Worm (Caenorhabditis elegans) whole organism, L2 larva: ENCODE measurements around the gene clec-164.

ENCODE experiments used
- dmd-4 ChIP-seq: sonication (generic microtip); optimal IDR thresholded peaks from 2 replicates; lab custom pipeline; 2017; ENCODE audit warnings: missing biosample characterization, missing genetic modification characterization
- lin-11 ChIP-seq: fragments of 150-350 bp; sonication (generic microtip); optimal IDR thresholded peaks from 2 replicates; lab custom pipeline; 2014; ENCODE audit warnings: missing biosample characterization, missing genetic modification characterization, inconsistent platforms, mixed read lengths
- lsy-2 ChIP-seq, 2 experiments: fragments of 150-350 bp in 1 of 2; sonication (generic microtip) in 1 of 2; optimal IDR thresholded peaks; 2 replicates each; lab custom pipeline; 2014 to 2017; ENCODE audit warnings: missing biosample characterization in 2 of 2, missing genetic modification characterization in 2 of 2
- nhr-237 ChIP-seq: fragments of 150-350 bp; optimal IDR thresholded peaks from 2 replicates; lab custom pipeline; 2014; ENCODE audit warnings: missing biosample characterization, missing genetic modification characterization
- snpc-4 ChIP-seq: fragments of 150-350 bp; optimal IDR thresholded peaks from 2 replicates; lab custom pipeline; 2014; ENCODE audit warnings: missing biosample characterization, missing genetic modification characterization
- unc-62 ChIP-seq: fragments of 150-350 bp; optimal IDR thresholded peaks from 2 replicates; lab custom pipeline; 2014; ENCODE audit warnings: missing biosample characterization, missing genetic modification reagents, missing genetic modification characterization
- zag-1 ChIP-seq: fragments of 150-350 bp; optimal IDR thresholded peaks from 2 replicates; lab custom pipeline; 2014; ENCODE audit warnings: missing biosample characterization, missing genetic modification characterization

ce11 chrIV:707635-708034 is 8.8 kb upstream of the clec-164 start, which contains the start of gene cutl-26:
- no peak for TF ChIP-seq dmd-4
- no peak for TF ChIP-seq lin-11 (tag; lab: Kevin White, UChicago)
- TF ChIP-seq unc-62 (GFP tag; lab: Kevin White, UChicago): no peak
- TF ChIP-seq lsy-2 (tag; optimal IDR thresholded peaks at IDR 0.05; lab: Kevin White, UChicago): no peak
- no peak for TF ChIP-seq zag-1 (tag; lab: Kevin White, UChicago)
- no peak for TF ChIP-seq nhr-237 (tag; lab: Kevin White, UChicago)
- TF ChIP-seq snpc-4 (tag; lab: Kevin White, UChicago): no peak
